Fruit fly (Drosophila melanogaster) Kc167 (cell line): Measurements from ENCODE around the gene sgl.

Experiments used
- Myc ChIP-seq: fragments of >200 bp; optimal IDR thresholded peaks from 2 replicates; lab custom pipeline; 2017; ENCODE audit warnings: missing external identifiers
- h ChIP-seq: fragments of >200 bp; optimal IDR thresholded peaks from 3 replicates; lab custom pipeline; 2018; ENCODE audit warnings: missing external identifiers
- insv ChIP-seq: fragments of >200 bp; optimal IDR thresholded peaks from 3 replicates; lab custom pipeline; 2018; ENCODE audit warnings: missing external identifiers
- psq ChIP-seq: fragments of >200 bp; optimal IDR thresholded peaks from 2 replicates; lab custom pipeline; 2017; ENCODE audit warnings: missing external identifiers

dm6 chr3L:6977391-6977790, 12.8 kb upstream of the sgl start:
- TF ChIP-seq insv, result no peak
- no peak for TF ChIP-seq Myc
- no peak for TF ChIP-seq psq (lab: Kevin White, UChicago)
- TF ChIP-seq h, result no peak
